Fruit fly (Drosophila melanogaster) whole organism, embryonic: Measurements from ENCODE around the gene CG33258.

ENCODE experiments used
- Ada2b ChIP-seq: fragments of 200-800 bp; sonication (Bioruptor generic); IDR thresholded peaks from 2 replicates; pipeline ENCODE4 v1.3.6; 2022; ENCODE audit warnings: missing biosample characterization, missing genetic modification characterization
- Atf-2 ChIP-seq: fragments of 200-800 bp; sonication (Bioruptor generic); optimal IDR thresholded peaks from 2 replicates; lab custom pipeline; 2016; ENCODE audit warnings: missing biosample characterization, missing genetic modification characterization
- Atf6 ChIP-seq: fragments of 200-800 bp; sonication (Bioruptor generic); IDR thresholded peaks from 2 replicates; pipeline ENCODE4 v1.3.6; 2022; ENCODE audit warnings: missing biosample characterization, missing genetic modification characterization
- CG10147 ChIP-seq: fragments of 200-800 bp; sonication (Bioruptor generic); optimal IDR thresholded peaks from 2 replicates; lab custom pipeline; 2019; ENCODE audit warnings: missing biosample characterization, mild to moderate bottlenecking, missing genetic modification characterization, moderate library complexity
- CG10565 ChIP-seq: fragments of 200-800 bp; sonication (Bioruptor generic); optimal IDR thresholded peaks from 3 replicates; lab custom pipeline; 2016; ENCODE audit warnings: missing biosample characterization, mild to moderate bottlenecking, missing genetic modification characterization
- CG1233 ChIP-seq: fragments of 200-800 bp; sonication (Bioruptor generic); optimal IDR thresholded peaks from 4 replicates; lab custom pipeline; 2018; ENCODE audit warnings: missing biosample characterization, mild to moderate bottlenecking, missing genetic modification characterization
- CG12744 ChIP-seq: fragments of 200-800 bp; sonication (Bioruptor generic); optimal IDR thresholded peaks from 2 replicates; lab custom pipeline; 2016; ENCODE audit warnings: missing biosample characterization, missing genetic modification characterization
- CG13296 ChIP-seq: fragments of 200-800 bp; sonication (Bioruptor generic); optimal IDR thresholded peaks from 3 replicates; lab custom pipeline; 2018; ENCODE audit warnings: missing biosample characterization, mild to moderate bottlenecking, missing genetic modification characterization
- CG14965 ChIP-seq: fragments of 200-800 bp; sonication (Bioruptor generic); optimal IDR thresholded peaks from 2 replicates; lab custom pipeline; 2016; ENCODE audit warnings: missing biosample characterization, missing genetic modification characterization, borderline replicate concordance
- CG1647 ChIP-seq: fragments of 200-800 bp; sonication (Bioruptor generic); optimal IDR thresholded peaks from 3 replicates; lab custom pipeline; 2016; ENCODE audit warnings: missing biosample characterization, missing genetic modification characterization
- CG1832 ChIP-seq: fragments of 200-800 bp; sonication (Bioruptor generic); optimal IDR thresholded peaks from 2 replicates; lab custom pipeline; 2017; ENCODE audit warnings: missing biosample characterization, mild to moderate bottlenecking, missing genetic modification characterization, inconsistent platforms
- CG3726 ChIP-seq: fragments of 200-800 bp; sonication (Bioruptor generic); IDR thresholded peaks from 3 replicates; pipeline ENCODE4, ENCODE4 v1.3.6; 2022; ENCODE audit warnings: missing biosample characterization, missing genetic modification characterization
- CG43689 ChIP-seq: fragments of 200-800 bp; sonication (Bioruptor generic); IDR thresholded peaks from 2 replicates; pipeline ENCODE4 v1.3.6; 2022; ENCODE audit warnings: missing biosample characterization, missing genetic modification characterization
- CG9609 ChIP-seq: fragments of 200-800 bp; sonication (Bioruptor generic); optimal IDR thresholded peaks from 3 replicates; lab custom pipeline; 2016; ENCODE audit warnings: missing biosample characterization, missing genetic modification characterization
- Dad ChIP-seq: fragments of 200-800 bp; sonication (Bioruptor generic); optimal IDR thresholded peaks from 3 replicates; lab custom pipeline; 2016; ENCODE audit warnings: missing biosample characterization, missing genetic modification characterization
- E2f1 ChIP-seq: fragments of 200-800 bp; sonication (Bioruptor generic); IDR thresholded peaks from 2 replicates; pipeline ENCODE4 v1.3.6; 2022; ENCODE audit warnings: missing biosample characterization, missing genetic modification characterization
- ERR ChIP-seq: fragments of 200-800 bp; sonication (Bioruptor generic); optimal IDR thresholded peaks from 2 replicates; lab custom pipeline; 2016; ENCODE audit warnings: missing biosample characterization, missing genetic modification characterization
- HmgD ChIP-seq: fragments of 200-800 bp; sonication (Bioruptor generic); optimal IDR thresholded peaks from 3 replicates; lab custom pipeline; 2016; ENCODE audit warnings: missing biosample characterization, missing genetic modification characterization
- Hr3 ChIP-seq: fragments of 200-800 bp; sonication (Bioruptor generic); optimal IDR thresholded peaks from 3 replicates; lab custom pipeline; 2016; ENCODE audit warnings: missing biosample characterization, missing genetic modification characterization
- Kr ChIP-seq: fragments of 200-800 bp; sonication (Bioruptor generic); optimal IDR thresholded peaks from 2 replicates; lab custom pipeline; 2017; ENCODE audit warnings: missing biosample characterization, mild to moderate bottlenecking, missing genetic modification characterization
- MESR4 ChIP-seq: fragments of 200-800 bp; sonication (Bioruptor generic); optimal IDR thresholded peaks from 2 replicates; lab custom pipeline; 2018; ENCODE audit warnings: missing biosample characterization, mild to moderate bottlenecking, missing genetic modification characterization, moderate library complexity
- Mad ChIP-seq: fragments of 200-800 bp; sonication (Bioruptor generic); optimal IDR thresholded peaks from 2 replicates; lab custom pipeline; 2016; ENCODE audit warnings: missing biosample characterization, missing genetic modification characterization
- Myb ChIP-seq: fragments of 200-800 bp; sonication (Bioruptor generic); optimal IDR thresholded peaks from 2 replicates; lab custom pipeline; 2016; ENCODE audit warnings: missing biosample characterization, missing genetic modification characterization
- NfI ChIP-seq: fragments of 200-800 bp; sonication (Bioruptor generic); optimal IDR thresholded peaks from 3 replicates; lab custom pipeline; 2018; ENCODE audit warnings: missing biosample characterization, mild to moderate bottlenecking, missing genetic modification characterization, moderate library complexity
- Sry-β ChIP-seq: fragments of 200-800 bp; sonication (Bioruptor generic); optimal IDR thresholded peaks from 2 replicates; lab custom pipeline; 2018; ENCODE audit warnings: missing biosample characterization, mild to moderate bottlenecking, missing genetic modification characterization, moderate library complexity
- Stat92E ChIP-seq, 3 experiments: fragments of >200 bp in 2 of 3; fragments of 200-800 bp in 1 of 3; sonication (Bioruptor generic) in 1 of 3; optimal IDR thresholded peaks; 2 replicates each; lab custom pipeline; 2017 to 2019; ENCODE audit warnings: missing biosample characterization in 3 of 3, missing genetic modification characterization in 3 of 3, mild to moderate bottlenecking in 1 of 3, moderate library complexity in 1 of 3
- Taf1 ChIP-seq: fragments of 200-800 bp; sonication (Bioruptor generic); IDR thresholded peaks from 2 replicates; pipeline ENCODE4 v1.3.6; 2022; ENCODE audit warnings: missing biosample characterization, missing genetic modification characterization
- Usf ChIP-seq: fragments of 200-800 bp; sonication (Bioruptor generic); optimal IDR thresholded peaks from 2 replicates; lab custom pipeline; 2017; ENCODE audit warnings: missing genotype, missing biosample characterization, missing genetic modification characterization
- bigmax ChIP-seq: fragments of 200-800 bp; sonication (Bioruptor generic); optimal IDR thresholded peaks from 2 replicates; lab custom pipeline; 2018; ENCODE audit warnings: missing biosample characterization, mild to moderate bottlenecking, missing genetic modification characterization
- chn ChIP-seq: fragments of 200-800 bp; sonication (Bioruptor generic); optimal IDR thresholded peaks from 2 replicates; lab custom pipeline; 2016; ENCODE audit warnings: missing biosample characterization, missing genetic modification characterization
- crc ChIP-seq: fragments of 200-800 bp; sonication (Bioruptor generic); optimal IDR thresholded peaks from 2 replicates; lab custom pipeline; 2016; ENCODE audit warnings: missing biosample characterization, missing genetic modification characterization
- ems ChIP-seq: fragments of 200-800 bp; sonication (Bioruptor generic); optimal IDR thresholded peaks from 3 replicates; lab custom pipeline; 2016; ENCODE audit warnings: missing biosample characterization, missing genetic modification characterization
- exex ChIP-seq: fragments of 200-800 bp; sonication (Bioruptor generic); optimal IDR thresholded peaks from 4 replicates; lab custom pipeline; 2018; ENCODE audit warnings: missing biosample characterization, mild to moderate bottlenecking, missing genetic modification characterization, moderate library complexity
- fd102C ChIP-seq: fragments of 200-800 bp; sonication (Bioruptor generic); optimal IDR thresholded peaks from 2 replicates; lab custom pipeline; 2018; ENCODE audit warnings: missing biosample characterization, mild to moderate bottlenecking, missing genetic modification characterization, moderate library complexity
- fd3F ChIP-seq: fragments of 200-800 bp; sonication (Bioruptor generic); optimal IDR thresholded peaks from 2 replicates; lab custom pipeline; 2018; ENCODE audit warnings: missing biosample characterization, mild to moderate bottlenecking, missing genetic modification characterization, moderate library complexity
- fd96Cb ChIP-seq: fragments of 200-800 bp; sonication (Bioruptor generic); optimal IDR thresholded peaks from 2 replicates; lab custom pipeline; 2018; ENCODE audit warnings: missing biosample characterization, mild to moderate bottlenecking, missing genetic modification characterization, moderate library complexity
- fu2 ChIP-seq: fragments of 200-800 bp; sonication (Bioruptor generic); optimal IDR thresholded peaks from 2 replicates; lab custom pipeline; 2016; ENCODE audit warnings: missing biosample characterization, missing genetic modification characterization
- grau ChIP-seq: fragments of 200-800 bp; optimal IDR thresholded peaks from 3 replicates; lab custom pipeline; 2019; ENCODE audit warnings: missing biosample characterization, mild to moderate bottlenecking, missing genetic modification characterization, moderate library complexity
- grn ChIP-seq: fragments of 200-800 bp; sonication (Bioruptor generic); optimal IDR thresholded peaks from 3 replicates; lab custom pipeline; 2017; ENCODE audit warnings: missing biosample characterization, missing genetic modification characterization
- ind ChIP-seq: fragments of 200-800 bp; sonication (Bioruptor generic); optimal IDR thresholded peaks from 3 replicates; lab custom pipeline; 2016; ENCODE audit warnings: missing biosample characterization, missing genetic modification characterization
- lmd ChIP-seq: fragments of 200-800 bp; sonication (Bioruptor generic); IDR thresholded peaks from 2 replicates; pipeline ENCODE4 v1.3.6; 2022; ENCODE audit warnings: missing biosample characterization, missing genetic modification characterization
- mld ChIP-seq: fragments of 200-800 bp; sonication (Bioruptor generic); IDR thresholded peaks from 3 replicates; pipeline ENCODE4 v1.3.6; 2022; ENCODE audit warnings: missing biosample characterization, missing genetic modification characterization; ENCODE audit not compliant: partially characterized antibody
- odd ChIP-seq: fragments of 200-800 bp; sonication (Bioruptor generic); optimal IDR thresholded peaks from 2 replicates; lab custom pipeline; 2017; ENCODE audit warnings: missing biosample characterization, mild to moderate bottlenecking, missing genetic modification characterization
- pho ChIP-seq: fragments of 200-800 bp; sonication (Bioruptor generic); optimal IDR thresholded peaks from 2 replicates; lab custom pipeline; 2016; ENCODE audit warnings: missing biosample characterization, missing genetic modification characterization
- ranshi ChIP-seq: fragments of 200-800 bp; sonication (Bioruptor generic); IDR thresholded peaks from 2 replicates; pipeline ENCODE4 v1.3.6; 2022; ENCODE audit warnings: missing biosample characterization, missing genetic modification characterization
- sens ChIP-seq: fragments of 200-800 bp; sonication (Bioruptor generic); peaks from one replicate; lab custom pipeline; 2016; ENCODE audit warnings: missing biosample characterization, missing genetic modification characterization
- sr ChIP-seq: fragments of 200-800 bp; sonication (Bioruptor generic); IDR thresholded peaks from 3 replicates; pipeline ENCODE4 v1.3.6; 2022; ENCODE audit warnings: missing biosample characterization, missing genetic modification characterization
- stwl ChIP-seq: fragments of 200-800 bp; sonication (Bioruptor generic); optimal IDR thresholded peaks from 3 replicates; lab custom pipeline; 2018; ENCODE audit warnings: missing biosample characterization, mild to moderate bottlenecking, missing genetic modification characterization, moderate library complexity
- tll ChIP-seq, 2 experiments: fragments of 200-800 bp in 1 of 2; fragments of >200 bp in 1 of 2; sonication (Bioruptor generic) in 1 of 2; optimal IDR thresholded peaks; 2 replicates each; lab custom pipeline; 2017 to 2019; ENCODE audit warnings: missing biosample characterization in 2 of 2, missing genetic modification characterization in 2 of 2, mild to moderate bottlenecking in 1 of 2, moderate library complexity in 1 of 2
- vvl ChIP-seq: fragments of 200-800 bp; sonication (Bioruptor generic); IDR thresholded peaks from 2 replicates; pipeline ENCODE4 v1.3.6; 2022; ENCODE audit warnings: missing biosample characterization, missing genetic modification characterization

The CG33258 gene

DNA sequence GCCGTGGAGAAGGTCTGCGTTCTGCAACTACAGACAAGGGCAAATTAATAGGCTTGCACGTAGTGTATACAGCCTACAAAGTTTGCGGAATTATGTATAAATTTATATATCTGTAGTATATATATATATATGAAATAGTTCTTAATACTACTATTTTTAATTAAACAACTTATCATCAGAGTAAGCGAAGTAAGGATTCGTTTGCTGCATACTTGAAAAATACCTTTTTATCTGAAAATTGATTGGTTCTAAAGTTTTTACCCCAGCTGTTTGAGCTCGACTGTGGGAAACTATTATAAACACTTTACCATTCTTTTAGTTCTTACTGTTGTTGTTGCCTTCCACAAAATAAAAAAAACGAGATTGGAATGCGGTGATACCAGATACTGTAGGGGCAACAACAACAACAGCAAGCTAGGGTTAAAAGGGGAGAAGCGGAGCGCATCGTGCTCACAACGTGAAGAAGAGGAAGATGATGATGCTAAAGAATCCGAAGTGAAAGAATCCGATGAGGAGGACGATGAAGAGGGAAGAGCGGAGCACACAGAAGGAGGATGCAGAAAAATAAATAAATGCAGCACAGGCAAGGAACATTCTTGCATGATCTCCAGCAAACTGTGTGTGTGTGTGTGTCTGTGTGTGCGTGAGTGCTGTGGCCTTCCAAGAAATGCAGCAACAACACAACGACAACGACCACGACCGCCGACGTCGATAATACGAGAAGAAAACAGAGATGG, 39.1 kb upstream of the CG33258 start (continued):
- TF ChIP-seq sens (GFP tag; lab: Kevin White, UChicago) (peak; percentile 62), Myb (no peak), ems (GFP tag; lab: Kevin White, UChicago) (no peak), CG14965 (GFP tag; lab: Kevin White, UChicago) (no peak), CG10565 (GFP tag; lab: Kevin White, UChicago) (no peak), CG1233 (GFP tag; lab: Kevin White, UChicago) (peak; percentile 24), fd102C (GFP tag; lab: Kevin White, UChicago) (no peak), ranshi (no peak), bigmax (GFP tag; lab: Kevin White, UChicago) (no peak), fd3F (GFP tag; lab: Kevin White, UChicago) (no peak), Dad (GFP tag; lab: Kevin White, UChicago) (no peak), CG10147 (GFP tag; lab: Kevin White, UChicago) (no peak), Kr (GFP tag; lab: Kevin White, UChicago) (no peak), Atf-2 (GFP tag; lab: Kevin White, UChicago) (no peak), exex (tag; lab: Kevin White, UChicago) (no peak), CG1647 (GFP tag; lab: Kevin White, UChicago) (no peak), NfI (GFP tag; lab: Kevin White, UChicago) (peak; percentile 3), Taf1 (no peak), CG3726 (GFP tag; lab: Robert Waterston, UW) (no peak), pho (no peak), E2f1 (peak; percentile 44; the same call in 1 of the 2 replicates), HmgD (GFP tag; lab: Kevin White, UChicago) (no peak), fu2 (GFP tag; lab: Kevin White, UChicago) (no peak), lmd (GFP tag; lab: Robert Waterston, UW) (peak; percentile 9; the same call in 1 of the 2 replicates), Usf (GFP tag; lab: Kevin White, UChicago) (no peak), grau (tag; lab: Kevin White, UChicago) (peak; percentile 60), MESR4 (GFP tag; lab: Kevin White, UChicago) (no peak), CG43689 (GFP tag; lab: Robert Waterston, UW) (no peak), CG12744 (GFP tag; lab: Kevin White, UChicago) (no peak), CG13296 (peak; percentile 42), ERR (GFP tag; lab: Kevin White, UChicago) (no peak), chn (no peak), Hr3 (GFP tag; lab: Kevin White, UChicago) (no peak), Atf6 (GFP tag; lab: Robert Waterston, UW) (0 out of 2 replicates have a peak, but pooled peaks have one; percentile 15), ind (GFP tag; lab: Kevin White, UChicago) (no peak), Mad (GFP tag; lab: Kevin White, UChicago) (no peak)

DNA sequence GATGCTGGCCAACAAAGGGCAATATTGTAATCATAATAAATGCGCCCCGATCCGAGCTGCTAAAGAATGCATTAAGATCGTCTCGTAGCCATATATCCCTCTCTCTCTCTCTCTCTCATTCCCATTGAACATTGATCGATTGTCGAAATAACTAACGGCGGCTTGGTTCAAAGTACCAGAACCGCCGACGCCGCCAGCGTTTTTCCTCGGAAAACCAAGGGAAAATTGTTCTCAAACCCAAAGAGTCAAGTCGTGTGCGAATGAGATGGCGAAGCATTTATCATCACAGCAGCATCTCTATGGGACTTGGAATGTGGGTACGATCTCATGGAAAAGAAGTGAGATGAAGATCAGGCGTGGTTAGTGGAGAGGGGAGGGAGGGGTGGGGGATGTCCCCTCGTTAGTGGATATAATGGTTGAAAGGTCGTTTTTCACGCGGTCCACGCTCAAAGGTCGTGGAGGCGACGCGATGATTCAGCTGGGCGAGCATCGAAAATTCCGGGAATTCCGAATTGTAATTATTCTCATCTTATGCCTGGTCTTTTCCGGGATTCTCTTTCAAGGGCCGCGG, 38.5 kb upstream of the CG33258 start:
- TF ChIP-seq crc (GFP tag; lab: Kevin White, UChicago) (no peak), stwl (tag; lab: Kevin White, UChicago) (no peak), Stat92E (GFP tag; optimal IDR thresholded peaks at IDR 0.05; lab: Kevin White, UChicago) (peak in 1 of 3 experiments; percentile 95), grn (GFP tag; lab: Kevin White, UChicago) (peak; percentile 84), Ada2b (no peak), fd96Cb (tag; lab: Kevin White, UChicago) (no peak), vvl (GFP tag; lab: Robert Waterston, UW) (no peak), odd (GFP tag; lab: Kevin White, UChicago) (no peak), CG1832 (GFP tag; lab: Kevin White, UChicago) (peak; percentile 37), CG1233 (GFP tag; lab: Kevin White, UChicago) (no peak), mld (GFP tag; lab: Robert Waterston, UW) (no peak), tll (GFP tag; optimal IDR thresholded peaks at IDR 0.05; lab: Kevin White, UChicago) (peak in 1 of 2 experiments; percentile 89), CG9609 (GFP tag; lab: Kevin White, UChicago) (no peak), sr (GFP tag; lab: Robert Waterston, UW) (no peak), Sry-β (GFP tag; lab: Kevin White, UChicago) (peak; percentile 11)
